Fruit fly (Drosophila melanogaster): ENCODE results near the gene CG3655.

DNA sequence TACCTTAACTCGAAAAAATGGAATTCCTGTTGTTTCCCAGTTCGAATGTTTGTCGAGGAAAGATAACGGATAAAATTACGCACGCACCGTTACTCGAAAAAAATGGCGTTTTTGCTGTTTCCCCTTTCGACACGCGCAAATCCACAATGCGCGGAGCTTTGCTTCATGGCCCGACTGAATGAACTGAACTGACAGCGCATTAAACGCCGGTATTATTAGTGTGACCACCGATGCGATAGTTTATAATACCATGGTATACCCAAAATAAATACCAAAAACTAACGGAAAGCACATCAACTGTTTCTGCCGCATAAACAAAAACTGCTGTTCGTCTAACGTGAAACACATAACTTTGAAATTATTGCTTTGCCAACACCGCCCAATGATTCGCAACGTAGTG is 108.2 kb downstream of the CG3655 start, which contains the start of the genes CG32814, CG11638 and CG3021:
- TF ChIP-seq CG8478 (optimal IDR thresholded peaks at IDR 0.05) (no peak), usp (GFP tag; optimal IDR thresholded peaks at IDR 0.05) (no peak), EcR (GFP tag; optimal IDR thresholded peaks at IDR 0.05) (no peak), psq (optimal IDR thresholded peaks at IDR 0.05) (no peak)

Measured in whole organism.